Fruit fly (Drosophila melanogaster): Measurements from ENCODE around the gene Tmf.

Tmf gene

dm6 chrX:6866040-6866439 is 21.9 kb downstream of the Tmf start (continued):
- TF ChIP-seq CG12769 (tag; optimal IDR thresholded peaks at IDR 0.05) (peak; percentile 64), lab (GFP tag; optimal IDR thresholded peaks at IDR 0.05) (peak; percentile 13), Vsx1 (GFP tag; optimal IDR thresholded peaks at IDR 0.05) (no peak), CG2712 (tag; optimal IDR thresholded peaks at IDR 0.05) (no peak), D (optimal IDR thresholded peaks at IDR 0.05) (peak; percentile 57), D (GFP tag; optimal IDR thresholded peaks at IDR 0.05) (no peak), CrebB (tag; optimal IDR thresholded peaks at IDR 0.05) (peak; percentile 13), CG33557 (GFP tag; optimal IDR thresholded peaks at IDR 0.05) (peak; percentile 14), CG34376 (GFP tag; optimal IDR thresholded peaks at IDR 0.05) (peak; percentile 20), Dip2 (GFP tag; IDR thresholded peaks at IDR 0.05) (no peak), Adf1 (GFP tag; IDR thresholded peaks at IDR 0.05) (peak; percentile 73), gsb-n (tag; optimal IDR thresholded peaks at IDR 0.05) (peak; percentile 17), vvl (GFP tag; IDR thresholded peaks at IDR 0.05) (peak; percentile 21; the same call in 1 of the 2 replicates), psq (GFP tag; optimal IDR thresholded peaks at IDR 0.05) (peak; percentile 45), ranshi (GFP tag; IDR thresholded peaks at IDR 0.05) (no peak), CG5180 (GFP tag; optimal IDR thresholded peaks at IDR 0.05) (peak; percentile 31), CG6791 (GFP tag; IDR thresholded peaks at IDR 0.05; ENCODE audit: partially characterized antibody) (0 out of 3 replicates have a peak, but pooled peaks have one; percentile 31), CG32767 (GFP tag; IDR thresholded peaks at IDR 0.05) (no peak), CG13287 (GFP tag; IDR thresholded peaks at IDR 0.05; ENCODE audit: partially characterized antibody) (no peak), CG1603 (tag; optimal IDR thresholded peaks at IDR 0.05) (peak; percentile 10), pfk (GFP tag; optimal IDR thresholded peaks at IDR 0.05) (peak; percentile 51), exex (tag; optimal IDR thresholded peaks at IDR 0.05) (no peak), CG1832 (GFP tag; optimal IDR thresholded peaks at IDR 0.05) (peak; percentile 77), ATbp (GFP tag; optimal IDR thresholded peaks at IDR 0.05) (no peak), CG2678 (tag; optimal IDR thresholded peaks at IDR 0.05) (peak; percentile 4), ssp (GFP tag; IDR thresholded peaks at IDR 0.05) (no peak), CG8924 (tag; optimal IDR thresholded peaks at IDR 0.05) (peak; percentile 9), CG18599 (GFP tag; optimal IDR thresholded peaks at IDR 0.05) (peak; percentile 55), CG12219 (GFP tag; optimal IDR thresholded peaks at IDR 0.05) (no peak), CG1233 (GFP tag; optimal IDR thresholded peaks at IDR 0.05) (peak; percentile 100), NFAT (GFP tag; IDR thresholded peaks at IDR 0.05) (no peak), rib (GFP tag; IDR thresholded peaks at IDR 0.05) (peak; percentile 63), Med (GFP tag) (peak; percentile 51), CG12071 (GFP tag; optimal IDR thresholded peaks at IDR 0.05) (peak; percentile 36), zfh1 (GFP tag; IDR thresholded peaks at IDR 0.05) (no peak), chinmo (GFP tag; IDR thresholded peaks at IDR 0.05; ENCODE audit: partially characterized antibody) (peak; percentile 88; the same call in 2 of the 4 replicates), bab2 (GFP tag; optimal IDR thresholded peaks at IDR 0.05) (no peak), nerfin-1 (tag; optimal IDR thresholded peaks at IDR 0.05) (peak; percentile 21), ind (GFP tag; optimal IDR thresholded peaks at IDR 0.05) (no peak), Hand (GFP tag; optimal IDR thresholded peaks at IDR 0.05) (peak; percentile 0), CG4360 (GFP tag; IDR thresholded peaks at IDR 0.05) (peak; percentile 19; the same call in 1 of the 2 replicates), CG4328 (GFP tag; optimal IDR thresholded peaks at IDR 0.05) (peak; percentile 38), onecut (GFP tag; IDR thresholded peaks at IDR 0.05) (peak; percentile 13; the same call in 1 of the 2 replicates), trem (tag; optimal IDR thresholded peaks at IDR 0.05) (peak; percentile 14), p53 (GFP tag; optimal IDR thresholded peaks at IDR 0.05) (peak; percentile 97), HmgD (GFP tag; optimal IDR thresholded peaks at IDR 0.05) (peak; percentile 22), Bgb (GFP tag; IDR thresholded peaks at IDR 0.05; ENCODE audit: partially characterized antibody) (no peak; the same call in 1 of the 2 replicates), D19A (tag; optimal IDR thresholded peaks at IDR 0.05) (peak; percentile 13), Opbp (GFP tag; IDR thresholded peaks at IDR 0.05; ENCODE audit: partially characterized antibody) (0 out of 3 replicates have a peak, but pooled peaks have one; percentile 24), ash1 (GFP tag; optimal IDR thresholded peaks at IDR 0.05) (peak; percentile 72)

All from whole organism, embryonic.